Worm (Caenorhabditis elegans) whole organism, midembryonic: Measurements from ENCODE around the gene cic-1.

ENCODE experiments used
- T22C8.4 ChIP-seq: fragments of 200-800 bp; sonication (Bioruptor generic); IDR thresholded peaks from 2 replicates; pipeline ENCODE4 v1.3.6; 2022; ENCODE audit warnings: missing genetic modification characterization, missing compliant biosample characterization
- cog-1 ChIP-seq: sonication (generic microtip); optimal IDR thresholded peaks from 2 replicates; lab custom pipeline; 2016; ENCODE audit warnings: missing genetic modification characterization, missing compliant biosample characterization
- flt-1 ChIP-seq: fragments of 200-800 bp; sonication (Bioruptor generic); IDR thresholded peaks from 2 replicates; pipeline ENCODE4 v1.3.6; 2022; ENCODE audit warnings: missing genetic modification characterization, missing compliant biosample characterization
- med-1 ChIP-seq: sonication (generic microtip); optimal IDR thresholded peaks from 2 replicates; lab custom pipeline; 2017; ENCODE audit warnings: missing genetic modification characterization, mild to moderate bottlenecking, missing compliant biosample characterization, antibody characterized with exemption, missing genetic modification reagents; ENCODE audit not compliant: insufficient read depth
- ref-1 ChIP-seq: fragments of 200-800 bp; sonication (Bioruptor generic); conservative IDR thresholded peaks from 2 replicates; pipeline ENCODE4 v1.3.6; 2022; ENCODE audit warnings: missing genetic modification reagents, missing genetic modification characterization, missing compliant biosample characterization
- tab-1 ChIP-seq: fragments of 200-800 bp; sonication (Bioruptor generic); IDR thresholded peaks from 2 replicates; pipeline ENCODE4 v1.3.6; 2022; ENCODE audit warnings: missing genetic modification characterization, missing compliant biosample characterization
- ztf-23 ChIP-seq: fragments of 200-800 bp; sonication (Bioruptor generic); IDR thresholded peaks from 2 replicates; pipeline ENCODE4 v1.3.6; 2022; ENCODE audit warnings: missing genetic modification reagents, missing genetic modification characterization, missing compliant biosample characterization
- ztf-29 ChIP-seq: fragments of 200-800 bp; sonication (Bioruptor generic); IDR thresholded peaks from 2 replicates; pipeline ENCODE4 v1.3.6; 2022; ENCODE audit warnings: missing genetic modification reagents, missing genetic modification characterization, missing compliant biosample characterization

DNA sequence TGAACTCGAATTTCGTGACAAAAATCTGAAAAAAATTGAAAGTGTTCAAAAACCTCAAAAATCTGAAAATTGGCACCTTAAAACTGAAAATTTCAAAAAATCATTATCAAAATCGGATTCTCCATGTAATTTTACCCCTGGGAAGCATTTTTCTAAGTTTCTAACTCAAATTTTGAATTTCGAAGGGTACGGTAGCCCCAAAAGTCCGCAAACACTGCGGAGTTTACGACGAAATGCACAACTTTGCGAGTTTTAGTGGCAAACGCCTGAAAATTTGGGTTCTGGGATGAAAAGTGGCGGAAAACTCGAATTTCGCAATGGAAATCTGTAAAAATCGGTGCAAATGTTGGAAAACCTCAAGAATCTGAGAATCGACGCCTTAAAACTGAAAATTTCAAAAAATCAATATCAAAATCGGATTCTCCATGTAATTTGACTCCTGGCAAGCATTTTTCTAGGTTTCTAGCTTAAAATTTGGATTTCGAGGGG, 7.3 kb downstream of the cic-1 start:
- TF ChIP-seq ztf-29 (GFP tag; lab: Robert Waterston, UW) (no peak), ref-1 (GFP tag; lab: Robert Waterston, UW) (no peak), tab-1 (GFP tag; lab: Robert Waterston, UW) (no peak), cog-1 (tag; lab: Kevin White, UChicago) (no peak), med-1 (GFP tag; lab: Kevin White, UChicago) (no peak), flt-1 (GFP tag; lab: Robert Waterston, UW) (no peak), ztf-23 (GFP tag; lab: Robert Waterston, UW) (no peak), T22C8.4 (no peak)
